Fruit fly (Drosophila melanogaster) whole organism, embryonic: Measurements from ENCODE around the gene CG45072.
A peak's percentile ranks its signal among the peaks of the same experiment; 100 is the strongest.

Experiments
- Ada2b ChIP-seq: fragments of 200-800 bp; sonication (Bioruptor generic); IDR thresholded peaks from 2 replicates; pipeline ENCODE4 v1.3.6; 2022; ENCODE audit warnings: missing biosample characterization, missing genetic modification characterization
- Atf6 ChIP-seq: fragments of 200-800 bp; sonication (Bioruptor generic); IDR thresholded peaks from 2 replicates; pipeline ENCODE4 v1.3.6; 2022; ENCODE audit warnings: missing biosample characterization, missing genetic modification characterization
- Awh ChIP-seq: fragments of 200-800 bp; sonication (Bioruptor generic); IDR thresholded peaks from 2 replicates; pipeline ENCODE4, ENCODE4 v1.3.6; 2022; ENCODE audit warnings: missing biosample characterization, missing genetic modification characterization
- CG10366 ChIP-seq: fragments of 200-800 bp; sonication (Bioruptor generic); IDR thresholded peaks from 2 replicates; pipeline ENCODE4 v1.3.6; 2022; ENCODE audit warnings: missing biosample characterization, missing genetic modification characterization
- CG10654 ChIP-seq: fragments of 200-800 bp; sonication (Bioruptor generic); optimal IDR thresholded peaks from 2 replicates; lab custom pipeline; 2016; ENCODE audit warnings: missing biosample characterization, missing genetic modification characterization
- CG11560 ChIP-seq: fragments of 200-800 bp; sonication (Bioruptor generic); IDR thresholded peaks from 3 replicates; pipeline ENCODE4 v1.3.6; 2022; ENCODE audit warnings: missing biosample characterization, missing genetic modification characterization
- CG12391 ChIP-seq: fragments of 200-800 bp; sonication (Bioruptor generic); optimal IDR thresholded peaks from 3 replicates; lab custom pipeline; 2018; ENCODE audit warnings: missing biosample characterization, mild to moderate bottlenecking, missing genetic modification characterization, moderate library complexity
- CG14014 ChIP-seq: fragments of 200-800 bp; sonication (Bioruptor generic); IDR thresholded peaks from 2 replicates; pipeline ENCODE4 v1.3.6; 2022; ENCODE audit warnings: missing biosample characterization, missing genetic modification characterization
- CG1603 ChIP-seq: fragments of 200-800 bp; sonication (Bioruptor generic); optimal IDR thresholded peaks from 2 replicates; lab custom pipeline; 2019; ENCODE audit warnings: missing biosample characterization, mild to moderate bottlenecking, missing genetic modification characterization, moderate library complexity
- CG16813 ChIP-seq: fragments of 200-800 bp; sonication (Bioruptor generic); IDR thresholded peaks from 3 replicates; pipeline ENCODE4 v1.3.6; 2022; ENCODE audit warnings: missing biosample characterization, missing genetic modification characterization; ENCODE audit not compliant: partially characterized antibody
- CG18476 ChIP-seq: fragments of 200-800 bp; sonication (Bioruptor generic); optimal IDR thresholded peaks from 2 replicates; lab custom pipeline; 2016; ENCODE audit warnings: missing biosample characterization, mild to moderate bottlenecking, missing genetic modification characterization
- CG18764 ChIP-seq: fragments of 200-800 bp; sonication (Bioruptor generic); optimal IDR thresholded peaks from 3 replicates; lab custom pipeline; 2016; ENCODE audit warnings: missing biosample characterization, missing genetic modification characterization
- CG2202 ChIP-seq: fragments of 200-800 bp; sonication (Bioruptor generic); optimal IDR thresholded peaks from 2 replicates; lab custom pipeline; 2018; ENCODE audit warnings: missing biosample characterization, mild to moderate bottlenecking, missing genetic modification characterization
- CG2712 ChIP-seq: fragments of 200-800 bp; optimal IDR thresholded peaks from 3 replicates; lab custom pipeline; 2019; ENCODE audit warnings: missing biosample characterization, mild to moderate bottlenecking, missing genetic modification characterization, moderate library complexity
- CG30431 ChIP-seq: fragments of 200-800 bp; sonication (Bioruptor generic); optimal IDR thresholded peaks from 2 replicates; lab custom pipeline; 2017; ENCODE audit warnings: missing biosample characterization, missing genetic modification characterization
- CG32767 ChIP-seq: fragments of 200-800 bp; sonication (Bioruptor generic); IDR thresholded peaks from 2 replicates; pipeline ENCODE4 v1.3.6; 2022; ENCODE audit warnings: missing biosample characterization, missing genetic modification characterization
- CG4360 ChIP-seq: fragments of 200-800 bp; sonication (Bioruptor generic); IDR thresholded peaks from 2 replicates; pipeline ENCODE4 v1.3.6; 2022; ENCODE audit warnings: missing biosample characterization, missing genetic modification characterization
- CG43689 ChIP-seq: fragments of 200-800 bp; sonication (Bioruptor generic); IDR thresholded peaks from 2 replicates; pipeline ENCODE4 v1.3.6; 2022; ENCODE audit warnings: missing biosample characterization, missing genetic modification characterization
- CG6254 ChIP-seq: fragments of 200-800 bp; sonication (Bioruptor generic); optimal IDR thresholded peaks from 3 replicates; lab custom pipeline; 2017; ENCODE audit warnings: mild to moderate bottlenecking, missing biosample characterization, missing genetic modification reagents, missing genetic modification characterization
- CG7357 ChIP-seq: fragments of 200-800 bp; sonication (Bioruptor generic); IDR thresholded peaks from 3 replicates; pipeline ENCODE4 v1.3.6; 2022; ENCODE audit warnings: missing biosample characterization, missing genetic modification characterization
- CG8089 ChIP-seq: fragments of 200-800 bp; sonication (Bioruptor generic); optimal IDR thresholded peaks from 3 replicates; lab custom pipeline; 2016; ENCODE audit warnings: missing biosample characterization, missing genetic modification characterization
- Dfd ChIP-seq, 2 experiments: fragments of >200 bp; optimal IDR thresholded peaks; 2 replicates each; lab custom pipeline; 2017; ENCODE audit warnings: missing biosample characterization in 2 of 2, missing genetic modification characterization in 2 of 2
- Dip3 ChIP-seq: fragments of 200-800 bp; sonication (Bioruptor generic); optimal IDR thresholded peaks from 3 replicates; lab custom pipeline; 2016; ENCODE audit warnings: missing biosample characterization, missing genetic modification characterization
- Drgx ChIP-seq: fragments of 200-800 bp; sonication (Bioruptor generic); IDR thresholded peaks from 2 replicates; pipeline ENCODE4 v1.3.6; 2022; ENCODE audit warnings: missing biosample characterization, missing genetic modification characterization
- Eip74EF ChIP-seq, 2 experiments: fragments of 200-800 bp in 1 of 2; fragments of >200 bp in 1 of 2; sonication (Bioruptor generic) in 1 of 2; optimal IDR thresholded peaks; 2 replicates each; lab custom pipeline; 2017 to 2019; ENCODE audit warnings: missing biosample characterization in 2 of 2, missing genetic modification characterization in 2 of 2, mild to moderate bottlenecking in 1 of 2, moderate library complexity in 1 of 2
- Ets65A ChIP-seq: fragments of 200-800 bp; sonication (Bioruptor generic); peaks from one replicate; lab custom pipeline; 2016; ENCODE audit warnings: missing biosample characterization, missing genetic modification characterization
- H2.0 ChIP-seq: fragments of 200-800 bp; sonication (Bioruptor generic); IDR thresholded peaks from 2 replicates; pipeline ENCODE4 v1.3.6; 2022; ENCODE audit warnings: missing biosample characterization, missing genetic modification characterization
- HHEX ChIP-seq: fragments of 200-800 bp; sonication (Bioruptor generic); optimal IDR thresholded peaks from 3 replicates; lab custom pipeline; 2017; ENCODE audit warnings: missing biosample characterization, mild to moderate bottlenecking, missing genetic modification characterization, missing genetic modification reagents
- HLH3B ChIP-seq: fragments of 200-800 bp; sonication (Bioruptor generic); IDR thresholded peaks from 2 replicates; pipeline ENCODE4 v1.3.6; 2022; ENCODE audit warnings: missing biosample characterization, missing genetic modification characterization
- Hr51 ChIP-seq, 2 experiments: fragments of 200-800 bp; sonication (Bioruptor generic); optimal IDR thresholded peaks; 2 replicates in 1 of 2; 3 replicates in 1 of 2; lab custom pipeline; 2016 to 2018; ENCODE audit warnings: missing biosample characterization in 2 of 2, missing genetic modification characterization in 2 of 2, mild to moderate bottlenecking in 1 of 2, moderate library complexity in 1 of 2
- Hr78 ChIP-seq, 2 experiments: fragments of 200-800 bp in 1 of 2; fragments of >200 bp in 1 of 2; sonication (Bioruptor generic) in 1 of 2; optimal IDR thresholded peaks; 2 replicates each; lab custom pipeline; 2017 to 2019; ENCODE audit warnings: missing biosample characterization in 2 of 2, missing genetic modification characterization in 2 of 2, mild to moderate bottlenecking in 1 of 2, moderate library complexity in 1 of 2
- Kr ChIP-seq: fragments of 200-800 bp; sonication (Bioruptor generic); optimal IDR thresholded peaks from 2 replicates; lab custom pipeline; 2017; ENCODE audit warnings: missing biosample characterization, mild to moderate bottlenecking, missing genetic modification characterization
- Pdp1 ChIP-seq, 2 experiments: fragments of 200-800 bp; sonication (Bioruptor generic); optimal IDR thresholded peaks; 3 replicates each; lab custom pipeline; 2016; ENCODE audit warnings: missing biosample characterization in 2 of 2, missing genetic modification characterization in 2 of 2, mild to moderate bottlenecking in 1 of 2, moderate library complexity in 1 of 2
- Side ChIP-seq: fragments of 200-800 bp; sonication (Bioruptor generic); optimal IDR thresholded peaks from 2 replicates; lab custom pipeline; 2016; ENCODE audit warnings: missing biosample characterization, missing genetic modification characterization
- Sox102F ChIP-seq: fragments of 200-800 bp; sonication (Bioruptor generic); optimal IDR thresholded peaks from 2 replicates; lab custom pipeline; 2018; ENCODE audit warnings: missing biosample characterization, mild to moderate bottlenecking, missing genetic modification characterization, moderate library complexity
- Xbp1 ChIP-seq: fragments of 200-800 bp; sonication (Bioruptor generic); optimal IDR thresholded peaks from 3 replicates; lab custom pipeline; 2016; ENCODE audit warnings: missing biosample characterization, mild to moderate bottlenecking, missing genetic modification characterization
- en ChIP-seq: fragments of 200-800 bp; sonication (Bioruptor generic); optimal IDR thresholded peaks from 2 replicates; lab custom pipeline; 2016; ENCODE audit warnings: missing biosample characterization, missing genetic modification characterization
- grau ChIP-seq: fragments of 200-800 bp; optimal IDR thresholded peaks from 3 replicates; lab custom pipeline; 2019; ENCODE audit warnings: missing biosample characterization, mild to moderate bottlenecking, missing genetic modification characterization, moderate library complexity
- gsb-n ChIP-seq: fragments of 200-800 bp; sonication (Bioruptor generic); optimal IDR thresholded peaks from 3 replicates; lab custom pipeline; 2018; ENCODE audit warnings: missing biosample characterization, mild to moderate bottlenecking, missing genetic modification characterization
- lilli ChIP-seq: fragments of 200-800 bp; sonication (Bioruptor generic); optimal IDR thresholded peaks from 3 replicates; lab custom pipeline; 2016; ENCODE audit warnings: missing biosample characterization, missing genetic modification characterization
- lmd ChIP-seq: fragments of 200-800 bp; sonication (Bioruptor generic); IDR thresholded peaks from 2 replicates; pipeline ENCODE4 v1.3.6; 2022; ENCODE audit warnings: missing biosample characterization, missing genetic modification characterization
- mld ChIP-seq: fragments of 200-800 bp; sonication (Bioruptor generic); IDR thresholded peaks from 3 replicates; pipeline ENCODE4 v1.3.6; 2022; ENCODE audit warnings: missing biosample characterization, missing genetic modification characterization; ENCODE audit not compliant: partially characterized antibody
- onecut ChIP-seq: fragments of 200-800 bp; sonication (Bioruptor generic); IDR thresholded peaks from 2 replicates; pipeline ENCODE4 v1.3.6; 2022; ENCODE audit warnings: missing biosample characterization, missing genetic modification characterization
- org-1 ChIP-seq: fragments of 200-800 bp; sonication (Bioruptor generic); optimal IDR thresholded peaks from 2 replicates; lab custom pipeline; 2017; ENCODE audit warnings: missing biosample characterization, missing genetic modification characterization
- pros ChIP-seq: fragments of 200-800 bp; sonication (Bioruptor generic); optimal IDR thresholded peaks from 3 replicates; lab custom pipeline; 2019; ENCODE audit warnings: missing biosample characterization, mild to moderate bottlenecking, missing genetic modification characterization, moderate library complexity
- sd ChIP-seq: fragments of 200-800 bp; sonication (Bioruptor generic); optimal IDR thresholded peaks from 3 replicates; lab custom pipeline; 2018; ENCODE audit warnings: missing biosample characterization, mild to moderate bottlenecking, missing genetic modification characterization, moderate library complexity
- tgo ChIP-seq: fragments of 200-800 bp; sonication (Bioruptor generic); IDR thresholded peaks from 3 replicates; pipeline ENCODE4 v1.3.6; 2022; ENCODE audit warnings: missing biosample characterization, missing genetic modification characterization
- ttk ChIP-seq: fragments of 200-800 bp; sonication (Bioruptor generic); IDR thresholded peaks from 2 replicates; pipeline ENCODE4 v2.1.2; 2022; ENCODE audit warnings: missing biosample characterization, missing genetic modification characterization
- twi ChIP-seq: fragments of 200-800 bp; optimal IDR thresholded peaks from 2 replicates; lab custom pipeline; 2019; ENCODE audit warnings: missing biosample characterization, mild to moderate bottlenecking, missing genetic modification characterization, moderate library complexity
- unpg ChIP-seq: fragments of 200-800 bp; sonication (Bioruptor generic); optimal IDR thresholded peaks from 3 replicates; lab custom pipeline; 2018; ENCODE audit warnings: missing biosample characterization, mild to moderate bottlenecking, missing genetic modification characterization, moderate library complexity

The CG45072 gene

dm6 chr3R:30164162-30164561, 41.1 kb upstream of the CG45072 start (continued):
- TF ChIP-seq CG7357 (no peak), Drgx (GFP tag; lab: Robert Waterston, UW) (peak; percentile 86), Dip3 (GFP tag; lab: Kevin White, UChicago) (no peak), lmd (peak; percentile 41; the same call in 1 of the 2 replicates), CG30431 (peak; percentile 17), sd (tag; lab: Kevin White, UChicago) (no peak), CG32767 (0 out of 2 replicates have a peak, but pooled peaks have one; percentile 22), Atf6 (GFP tag; lab: Robert Waterston, UW) (0 out of 2 replicates have a peak, but pooled peaks have one; percentile 31), Hr78 (GFP tag; optimal IDR thresholded peaks at IDR 0.05; lab: Kevin White, UChicago) (peak in 1 of 2 experiments; percentile 11), CG6254 (GFP tag; lab: Kevin White, UChicago) (peak; percentile 10), mld (GFP tag; lab: Robert Waterston, UW) (no peak), CG16813 (no peak), Side (GFP tag; lab: Kevin White, UChicago) (no peak), Sox102F (GFP tag; lab: Kevin White, UChicago) (peak; percentile 64), lilli (GFP tag; lab: Kevin White, UChicago) (peak; percentile 6), CG2712 (tag; lab: Kevin White, UChicago) (peak; percentile 42), Pdp1 (GFP tag; optimal IDR thresholded peaks at IDR 0.05; lab: Kevin White, UChicago) (peak in 1 of 2 experiments; percentile 26), grau (peak; percentile 25), ttk (GFP tag; lab: Robert Waterston, UW) (peak; percentile 48), CG10654 (peak; percentile 4), CG14014 (peak; percentile 58), CG10366 (peak; percentile 34), CG12391 (peak; percentile 5), Ada2b (GFP tag; lab: Robert Waterston, UW) (peak; percentile 28; the same call in 1 of the 2 replicates), twi (tag; lab: Kevin White, UChicago) (no peak), CG11560 (tag; lab: Robert Waterston, UW) (0 out of 3 replicates have a peak, but pooled peaks have one; percentile 33), CG4360 (GFP tag; lab: Robert Waterston, UW) (no peak), Xbp1 (GFP tag; lab: Kevin White, UChicago) (peak; percentile 32), CG1603 (tag; lab: Kevin White, UChicago) (peak; percentile 51), CG18476 (no peak), Kr (no peak), HLH3B (peak; percentile 64), CG2202 (tag; lab: Kevin White, UChicago) (no peak), pros (no peak), Dfd (GFP tag; optimal IDR thresholded peaks at IDR 0.05; lab: Kevin White, UChicago) (no peak), unpg (GFP tag; lab: Kevin White, UChicago) (peak; percentile 38), H2.0 (GFP tag; lab: Robert Waterston, UW) (0 out of 2 replicates have a peak, but pooled peaks have one; percentile 30), Awh (GFP tag; lab: Robert Waterston, UW) (peak; percentile 34; the same call in 1 of the 2 replicates), en (GFP tag; lab: Kevin White, UChicago) (no peak), Eip74EF (GFP tag; optimal IDR thresholded peaks at IDR 0.05; lab: Kevin White, UChicago) (peak in 1 of 2 experiments; percentile 42), CG8089 (peak; percentile 9), CG18764 (GFP tag; lab: Kevin White, UChicago) (no peak), gsb-n (tag; lab: Kevin White, UChicago) (peak; percentile 3), Ets65A (GFP tag; lab: Kevin White, UChicago) (peak; percentile 5), HHEX (GFP tag; lab: Kevin White, UChicago) (no peak), org-1 (GFP tag; lab: Kevin White, UChicago) (peak; percentile 19), tgo (GFP tag; lab: Robert Waterston, UW) (0 out of 3 replicates have a peak, but pooled peaks have one; percentile 26), CG43689 (no peak), Hr51 (GFP tag; optimal IDR thresholded peaks at IDR 0.05; lab: Kevin White, UChicago) (peak in 1 of 2 experiments; percentile 49), onecut (GFP tag; lab: Robert Waterston, UW) (no peak)
